Worm (Caenorhabditis elegans): ENCODE data around the gene srh-195.
"Not testable (repeated sequence)": the region's sequence is repeated elsewhere in the genome, so short reads cannot be mapped to it uniquely, and the experiment has no call there.

srh-195 gene

DNA sequence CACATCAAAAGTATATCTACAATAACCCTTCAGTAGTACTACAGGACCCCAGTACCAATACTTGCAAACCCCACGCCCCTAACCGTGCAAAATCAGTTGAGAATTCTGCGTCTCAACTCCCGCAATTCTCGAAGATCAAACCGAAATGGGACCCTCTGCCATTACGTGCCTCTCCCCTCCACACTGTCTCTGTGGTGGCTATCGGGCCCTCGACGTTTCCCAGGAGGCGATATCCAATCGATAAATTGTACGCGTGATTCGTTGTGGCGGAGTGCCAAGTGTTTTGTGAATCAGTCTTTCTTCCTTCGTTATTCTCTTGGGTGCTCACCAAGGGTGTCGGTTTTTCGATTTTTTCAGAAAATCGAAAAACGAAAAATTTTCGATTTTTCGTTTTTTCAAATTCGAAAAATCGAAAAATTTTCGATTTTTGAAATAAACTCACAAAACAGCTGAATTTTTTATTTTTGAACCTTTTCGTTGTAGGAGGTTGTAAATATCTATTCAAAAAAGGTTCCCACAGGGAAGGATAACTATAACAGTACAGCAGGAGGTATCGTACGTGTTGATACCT is 49.2 kb downstream of the srh-195 start, which contains the start of gene F07E5.12:
F07E5.12 (plus strand) TSS at position 521 of the 571 bp plus-strand sequence.
- not testable (repeated sequence) for TF ChIP-seq efl-1 (optimal IDR thresholded peaks at IDR 0.05)
- TF ChIP-seq efl-1 (GFP tag; optimal IDR thresholded peaks at IDR 0.05 in 1 of 2) = peak in 1 of 2 experiments; percentile 60

All from whole organism, L1 larva.